Fruit fly (Drosophila melanogaster): Measurements from ENCODE around the gene CG43965.
A peak's percentile ranks its signal among the peaks of the same experiment; 100 is the strongest.

The CG43965 gene

DNA sequence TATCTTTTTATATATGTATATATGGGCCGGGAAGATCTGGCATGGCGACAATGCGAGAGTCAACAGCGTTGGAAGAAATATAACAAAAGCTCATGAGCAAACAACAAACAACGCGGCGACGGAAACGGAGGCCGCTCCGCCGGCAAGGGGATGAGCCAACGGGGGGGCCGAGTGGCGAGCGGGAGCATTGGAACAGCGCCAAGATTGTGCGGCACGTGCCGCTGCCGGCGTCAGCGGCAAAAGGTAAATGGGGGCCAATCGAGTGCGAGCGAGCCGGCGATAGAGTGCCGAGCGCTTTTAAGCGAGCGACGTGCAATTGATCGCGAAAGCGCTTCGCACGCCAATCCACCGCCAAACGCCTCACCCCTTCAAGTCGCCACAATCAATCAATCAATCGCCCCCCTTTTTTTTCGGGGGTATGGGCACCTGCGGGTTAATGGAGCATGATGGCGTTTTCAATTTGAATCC is 29.1 kb downstream of the CG43965 start (continued):
- TF ChIP-seq CG5953 (GFP tag; IDR thresholded peaks at IDR 0.05) (peak; percentile 79), Aef1 (GFP tag; IDR thresholded peaks at IDR 0.05) (no peak), ato (GFP tag; IDR thresholded peaks at IDR 0.05; ENCODE audit: partially characterized antibody) (no peak), trh (GFP tag; optimal IDR thresholded peaks at IDR 0.05) (no peak), CG18262 (tag; optimal IDR thresholded peaks at IDR 0.05) (peak; percentile 44), CG2199 (GFP tag; IDR thresholded peaks at IDR 0.05) (no peak), CG2116 (GFP tag; optimal IDR thresholded peaks at IDR 0.05) (peak; percentile 42), hth (optimal IDR thresholded peaks at IDR 0.05) (no peak), sob (GFP tag; IDR thresholded peaks at IDR 0.05) (peak; percentile 74), lov (optimal IDR thresholded peaks at IDR 0.05) (no peak), lov (GFP tag; IDR thresholded peaks at IDR 0.05) (0 out of 3 replicates have a peak, but pooled peaks have one; percentile 25), CG9609 (GFP tag; optimal IDR thresholded peaks at IDR 0.05) (peak; percentile 43), CG17829 (tag; optimal IDR thresholded peaks at IDR 0.05) (peak; percentile 34), CG2129 (GFP tag; IDR thresholded peaks at IDR 0.05; ENCODE audit: partially characterized antibody) (no peak), CG6683 (GFP tag; optimal IDR thresholded peaks at IDR 0.05) (peak; percentile 77), CG15696 (tag; optimal IDR thresholded peaks at IDR 0.05) (peak; percentile 13), gce (GFP tag; IDR thresholded peaks at IDR 0.05) (peak; percentile 54; the same call in 1 of the 3 replicates), CG6689 (GFP tag; IDR thresholded peaks at IDR 0.05) (0 out of 2 replicates have a peak, but pooled peaks have one; percentile 8), NC2β (GFP tag; optimal IDR thresholded peaks at IDR 0.05) (peak; percentile 32), dmrt11E (tag; optimal IDR thresholded peaks at IDR 0.05) (peak; percentile 40), CG2120 (GFP tag; optimal IDR thresholded peaks at IDR 0.05) (peak; percentile 22), CG30403 (GFP tag; optimal IDR thresholded peaks at IDR 0.05) (no peak), PHDP (tag; optimal IDR thresholded peaks at IDR 0.05) (peak; percentile 66), CG10654 (GFP tag; optimal IDR thresholded peaks at IDR 0.05) (peak; percentile 46), CG18599 (GFP tag; optimal IDR thresholded peaks at IDR 0.05) (peak; percentile 88), gfzf (GFP tag; optimal IDR thresholded peaks at IDR 0.05) (no peak), CG13123 (GFP tag; optimal IDR thresholded peaks at IDR 0.05) (peak; percentile 62), CG12391 (tag; optimal IDR thresholded peaks at IDR 0.05) (peak; percentile 44), Awh (GFP tag; IDR thresholded peaks at IDR 0.05) (peak; percentile 80; the same call in 1 of the 2 replicates), CG8388 (GFP tag; optimal IDR thresholded peaks at IDR 0.05) (peak; percentile 8), ind (GFP tag; optimal IDR thresholded peaks at IDR 0.05) (no peak), Asciz (GFP tag; optimal IDR thresholded peaks at IDR 0.05) (peak; percentile 79), dpn (GFP tag; optimal IDR thresholded peaks at IDR 0.05) (peak; percentile 37), YL-1 (GFP tag; optimal IDR thresholded peaks at IDR 0.05) (peak; percentile 48), Tbp (GFP tag; optimal IDR thresholded peaks at IDR 0.05) (no peak), CG6813 (GFP tag; optimal IDR thresholded peaks at IDR 0.05) (peak; percentile 88), pho (GFP tag; optimal IDR thresholded peaks at IDR 0.05) (peak; percentile 37), CG31224 (GFP tag; IDR thresholded peaks at IDR 0.05) (0 out of 2 replicates have a peak, but pooled peaks have one; percentile 25), CG9727 (GFP tag; optimal IDR thresholded peaks at IDR 0.05) (peak; percentile 78), CG14441 (GFP tag; IDR thresholded peaks at IDR 0.05) (peak; percentile 29; the same call in 1 of the 2 replicates), Rx (GFP tag; IDR thresholded peaks at IDR 0.05) (peak; percentile 7; the same call in 1 of the 2 replicates), insv (GFP tag; optimal IDR thresholded peaks at IDR 0.05) (peak in 1 of 2 experiments; percentile 28), da (GFP tag; optimal IDR thresholded peaks at IDR 0.05) (no peak), crol (GFP tag; IDR thresholded peaks at IDR 0.05) (peak; percentile 97), slbo (GFP tag; IDR thresholded peaks at IDR 0.05) (peak; percentile 42), Atf3 (GFP tag; optimal IDR thresholded peaks at IDR 0.05) (peak; percentile 38), Sox100B (GFP tag; optimal IDR thresholded peaks at IDR 0.05) (peak; percentile 73), bowl (GFP tag; IDR thresholded peaks at IDR 0.05) (no peak; the same call in 1 of the 2 replicates), CG18619 (GFP tag; optimal IDR thresholded peaks at IDR 0.05) (peak; percentile 72), Vsx1 (GFP tag; optimal IDR thresholded peaks at IDR 0.05) (peak; percentile 89), Sry-β (GFP tag; optimal IDR thresholded peaks at IDR 0.05) (peak; percentile 61)
